Fruit fly (Drosophila melanogaster): ENCODE measurements around the gene CG3061.

The CG3061 gene

DNA sequence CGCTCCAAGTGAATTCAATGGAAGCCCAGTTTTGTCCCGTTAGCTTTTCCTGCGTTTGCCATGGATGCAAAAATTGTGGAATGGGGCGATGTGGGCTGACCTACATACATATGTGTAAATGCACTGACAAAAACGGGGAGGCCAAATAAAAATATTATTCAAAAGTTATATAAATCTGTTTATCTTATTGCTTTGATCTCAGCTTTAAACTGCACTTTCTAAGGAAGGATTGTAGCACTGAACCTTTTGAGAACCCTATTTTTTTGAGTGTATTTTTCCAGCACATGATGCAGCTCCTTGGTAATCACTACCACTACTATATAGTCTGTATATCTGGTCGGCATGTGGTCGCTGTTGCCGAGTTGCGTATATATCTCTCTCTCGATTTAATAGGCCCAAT is 44.9 kb downstream of the CG3061 start (continued):
- TF ChIP-seq CG15269 (tag; optimal IDR thresholded peaks at IDR 0.05) (peak; percentile 50), C15 (GFP tag; IDR thresholded peaks at IDR 0.05) (0 out of 3 replicates have a peak, but pooled peaks have one; percentile 4), CG32772 (GFP tag; IDR thresholded peaks at IDR 0.05) (peak; percentile 52; the same call in 1 of the 2 replicates), CG3847 (GFP tag; IDR thresholded peaks at IDR 0.05) (peak; percentile 25; the same call in 1 of the 2 replicates), Sox100B (GFP tag; optimal IDR thresholded peaks at IDR 0.05) (peak; percentile 35), Oli (tag; optimal IDR thresholded peaks at IDR 0.05) (peak; percentile 46), Xbp1 (GFP tag; optimal IDR thresholded peaks at IDR 0.05) (peak; percentile 32), CG4854 (GFP tag; optimal IDR thresholded peaks at IDR 0.05) (peak; percentile 13), unpg (GFP tag; optimal IDR thresholded peaks at IDR 0.05) (peak; percentile 26), chif (GFP tag; optimal IDR thresholded peaks at IDR 0.05) (peak; percentile 19 to 35), CG13123 (GFP tag; optimal IDR thresholded peaks at IDR 0.05) (no peak), Jarid2 (GFP tag; optimal IDR thresholded peaks at IDR 0.05) (peak; percentile 17), CG15514 (GFP tag; optimal IDR thresholded peaks at IDR 0.05) (peak; percentile 10), ttk (GFP tag; IDR thresholded peaks at IDR 0.05) (0 out of 2 replicates have a peak, but pooled peaks have one; percentile 45), D19A (tag; optimal IDR thresholded peaks at IDR 0.05) (peak; percentile 28), CG31224 (GFP tag; IDR thresholded peaks at IDR 0.05) (peak; percentile 48; the same call in 1 of the 2 replicates), Mes4 (GFP tag; optimal IDR thresholded peaks at IDR 0.05) (no peak), pan (optimal IDR thresholded peaks at IDR 0.05) (no peak), pan (GFP tag; optimal IDR thresholded peaks at IDR 0.05 in 1 of 2, IDR thresholded peaks at IDR 0.05 in 1 of 2) (peak in 1 of 2 experiments; percentile 73), dmrt99B (tag; optimal IDR thresholded peaks at IDR 0.05) (peak; percentile 65), CG10366 (GFP tag; IDR thresholded peaks at IDR 0.05) (peak; percentile 40; the same call in 1 of the 2 replicates), Ssrp (tag; optimal IDR thresholded peaks at IDR 0.05) (peak; percentile 4), tgo (GFP tag; IDR thresholded peaks at IDR 0.05) (peak; percentile 60; the same call in 1 of the 3 replicates), CG11504 (tag; optimal IDR thresholded peaks at IDR 0.05) (peak; percentile 73), CG6254 (GFP tag; optimal IDR thresholded peaks at IDR 0.05) (peak; percentile 29), CG17385 (GFP tag; optimal IDR thresholded peaks at IDR 0.05) (no peak), CG6175 (GFP tag; IDR thresholded peaks at IDR 0.05) (no peak), ems (GFP tag; optimal IDR thresholded peaks at IDR 0.05) (peak; percentile 18), sr (GFP tag; IDR thresholded peaks at IDR 0.05) (no peak), row (GFP tag; IDR thresholded peaks at IDR 0.05) (peak; percentile 59), trem (tag; optimal IDR thresholded peaks at IDR 0.05) (peak; percentile 21), MBD-R2 (GFP tag; IDR thresholded peaks at IDR 0.05) (0 out of 2 replicates have a peak, but pooled peaks have one; percentile 11), Atf6 (GFP tag; IDR thresholded peaks at IDR 0.05) (peak; percentile 61), sens-2 (GFP tag; IDR thresholded peaks at IDR 0.05) (no peak), Deaf1 (tag; optimal IDR thresholded peaks at IDR 0.05) (peak; percentile 13), Hsf (GFP tag; optimal IDR thresholded peaks at IDR 0.05) (no peak), CG6683 (GFP tag; optimal IDR thresholded peaks at IDR 0.05) (no peak), otp (GFP tag; IDR thresholded peaks at IDR 0.05) (peak; percentile 66; the same call in 2 of the 3 replicates), Dip2 (GFP tag; IDR thresholded peaks at IDR 0.05) (no peak), Bdp1 (GFP tag; optimal IDR thresholded peaks at IDR 0.05) (no peak), gce (GFP tag; IDR thresholded peaks at IDR 0.05) (no peak), CG10147 (GFP tag; optimal IDR thresholded peaks at IDR 0.05) (peak; percentile 25), danr (GFP tag; IDR thresholded peaks at IDR 0.05) (0 out of 2 replicates have a peak, but pooled peaks have one; percentile 19), nmo (GFP tag; optimal IDR thresholded peaks at IDR 0.05) (peak; percentile 23), CG18599 (GFP tag; optimal IDR thresholded peaks at IDR 0.05) (peak; percentile 36), CG13775 (GFP tag; optimal IDR thresholded peaks at IDR 0.05) (no peak), ham (GFP tag; IDR thresholded peaks at IDR 0.05) (0 out of 2 replicates have a peak, but pooled peaks have one; percentile 6), eve (GFP tag; optimal IDR thresholded peaks at IDR 0.05) (peak in 1 of 2 experiments; percentile 30), Gug (GFP tag; IDR thresholded peaks at IDR 0.05) (peak; percentile 41; the same call in 1 of the 4 replicates), cwo (GFP tag; optimal IDR thresholded peaks at IDR 0.05) (peak; percentile 52)
